Fruit fly (Drosophila melanogaster) whole organism, prepupa: ENCODE results near the gene amx.

Experiments used
- CG4318 ChIP-seq: fragments of 200-800 bp; sonication (Bioruptor generic); optimal IDR thresholded peaks from 3 replicates; lab custom pipeline; 2017; ENCODE audit warnings: missing biosample characterization, mild to moderate bottlenecking, missing genetic modification characterization
- Sox102F ChIP-seq: fragments of 200-800 bp; sonication (Bioruptor generic); optimal IDR thresholded peaks from 2 replicates; lab custom pipeline; 2016; ENCODE audit warnings: missing biosample characterization, mild to moderate bottlenecking, missing genetic modification characterization
- salr ChIP-seq, 2 experiments: fragments of 200-800 bp; sonication (Bioruptor generic); optimal IDR thresholded peaks; 3 replicates each; lab custom pipeline; 2016 to 2018; ENCODE audit warnings: missing biosample characterization in 2 of 2, missing genetic modification characterization in 2 of 2, mild to moderate bottlenecking in 1 of 2

- TF ChIP-seq CG4318 (GFP tag; lab: Kevin White, UChicago) = no peak
- TF ChIP-seq Sox102F (GFP tag; lab: Kevin White, UChicago) = peak; percentile 33
- no peak for TF ChIP-seq salr (GFP tag; optimal IDR thresholded peaks at IDR 0.05; lab: Kevin White, UChicago)
Observed at dm6 chrX:9250161-9250831, 3.2 kb upstream of the amx start, which contains the start of gene CG17754.
